Worm (Caenorhabditis elegans): Measurements from ENCODE around the gene twk-4.

ce11 chrII:9227134-9227533 lies 33.0 kb upstream of the twk-4 start, which contains the start of gene abu-14:
- no peak for TF ChIP-seq ref-1 (GFP tag; conservative IDR thresholded peaks at IDR 0.05)
- no peak for TF ChIP-seq klf-2 (GFP tag; conservative IDR thresholded peaks at IDR 0.05)
- TF ChIP-seq cog-1 (tag; optimal IDR thresholded peaks at IDR 0.05) = no peak
- TF ChIP-seq ztf-29 (GFP tag; IDR thresholded peaks at IDR 0.05) = no peak
- TF ChIP-seq ztf-23 (GFP tag; IDR thresholded peaks at IDR 0.05) = no peak
- no peak for TF ChIP-seq med-1 (GFP tag; optimal IDR thresholded peaks at IDR 0.05; ENCODE audit: insufficient read depth)
